Worm (Caenorhabditis elegans): Measurements from ENCODE around the gene F41C3.2.

F41C3.2 gene

ce11 chrII:4745281-4745680 lies 4.5 kb upstream of the F41C3.2 start:
- TF ChIP-seq cog-1 (tag; optimal IDR thresholded peaks at IDR 0.05), result no peak
- TF ChIP-seq flt-1 (GFP tag; IDR thresholded peaks at IDR 0.05), result no peak
- no peak for TF ChIP-seq T22C8.4 (GFP tag; IDR thresholded peaks at IDR 0.05)
- TF ChIP-seq ztf-29 (GFP tag; IDR thresholded peaks at IDR 0.05), result no peak
- TF ChIP-seq klf-2 (GFP tag; conservative IDR thresholded peaks at IDR 0.05), result no peak
- TF ChIP-seq ztf-23 (GFP tag; IDR thresholded peaks at IDR 0.05), result no peak
- no peak for TF ChIP-seq ref-1 (GFP tag; conservative IDR thresholded peaks at IDR 0.05)
- TF ChIP-seq tab-1 (GFP tag; IDR thresholded peaks at IDR 0.05), result no peak
- TF ChIP-seq med-1 (GFP tag; optimal IDR thresholded peaks at IDR 0.05; ENCODE audit: insufficient read depth), result no peak

- TF ChIP-seq tab-1 (GFP tag; IDR thresholded peaks at IDR 0.05) (no peak), klf-2 (GFP tag; conservative IDR thresholded peaks at IDR 0.05) (no peak), med-1 (GFP tag; optimal IDR thresholded peaks at IDR 0.05; ENCODE audit: insufficient read depth) (no peak), T22C8.4 (GFP tag; IDR thresholded peaks at IDR 0.05) (no peak), ztf-23 (GFP tag; IDR thresholded peaks at IDR 0.05) (no peak), cog-1 (tag; optimal IDR thresholded peaks at IDR 0.05) (no peak), ref-1 (GFP tag; conservative IDR thresholded peaks at IDR 0.05) (no peak), ztf-29 (GFP tag; IDR thresholded peaks at IDR 0.05) (no peak), flt-1 (GFP tag; IDR thresholded peaks at IDR 0.05) (no peak)
Measured at ce11 chrII:4747063-4747462, 2.7 kb upstream of the F41C3.2 start.

- TF ChIP-seq tab-1 (GFP tag; IDR thresholded peaks at IDR 0.05) (no peak), klf-2 (GFP tag; conservative IDR thresholded peaks at IDR 0.05) (no peak), ref-1 (GFP tag; conservative IDR thresholded peaks at IDR 0.05) (no peak), T22C8.4 (GFP tag; IDR thresholded peaks at IDR 0.05) (no peak), flt-1 (GFP tag; IDR thresholded peaks at IDR 0.05) (no peak), ztf-23 (GFP tag; IDR thresholded peaks at IDR 0.05) (no peak), med-1 (GFP tag; optimal IDR thresholded peaks at IDR 0.05; ENCODE audit: insufficient read depth) (no peak), cog-1 (tag; optimal IDR thresholded peaks at IDR 0.05) (no peak), ztf-29 (GFP tag; IDR thresholded peaks at IDR 0.05) (no peak)
Measured at ce11 chrII:4747697-4748096, 2.1 kb upstream of the F41C3.2 start.

- TF ChIP-seq ref-1 (GFP tag; conservative IDR thresholded peaks at IDR 0.05) (no peak), flt-1 (GFP tag; IDR thresholded peaks at IDR 0.05) (no peak), cog-1 (tag; optimal IDR thresholded peaks at IDR 0.05) (no peak), ztf-23 (GFP tag; IDR thresholded peaks at IDR 0.05) (no peak), tab-1 (GFP tag; IDR thresholded peaks at IDR 0.05) (no peak), klf-2 (GFP tag; conservative IDR thresholded peaks at IDR 0.05) (no peak), T22C8.4 (GFP tag; IDR thresholded peaks at IDR 0.05) (no peak), ztf-29 (GFP tag; IDR thresholded peaks at IDR 0.05) (no peak), med-1 (GFP tag; optimal IDR thresholded peaks at IDR 0.05; ENCODE audit: insufficient read depth) (no peak)
Measured at ce11 chrII:4748374-4748773, 1.4 kb upstream of the F41C3.2 start.

- TF ChIP-seq cog-1 (tag; optimal IDR thresholded peaks at IDR 0.05) (no peak), ztf-23 (GFP tag; IDR thresholded peaks at IDR 0.05) (no peak), T22C8.4 (GFP tag; IDR thresholded peaks at IDR 0.05) (no peak), tab-1 (GFP tag; IDR thresholded peaks at IDR 0.05) (no peak), ztf-29 (GFP tag; IDR thresholded peaks at IDR 0.05) (no peak)
Measured at ce11 chrII:4752257-4752728, 2.5 kb downstream of the F41C3.2 start, which contains the start of gene F41C3.1. TSS of gene F41C3.1 (plus strand) at chrII:4752307.

ce11 chrII:4753133-4753532 lies 3.4 kb downstream of the F41C3.2 start, which contains the start of gene C27D9.1:
TSS of gene C27D9.1 (plus strand) at chrII:4753413.
- TF ChIP-seq ref-1 (GFP tag; conservative IDR thresholded peaks at IDR 0.05) (no peak), cog-1 (tag; optimal IDR thresholded peaks at IDR 0.05) (no peak), ztf-23 (GFP tag; IDR thresholded peaks at IDR 0.05) (no peak), flt-1 (GFP tag; IDR thresholded peaks at IDR 0.05) (no peak), klf-2 (GFP tag; conservative IDR thresholded peaks at IDR 0.05) (no peak), ztf-29 (GFP tag; IDR thresholded peaks at IDR 0.05) (no peak), med-1 (GFP tag; optimal IDR thresholded peaks at IDR 0.05; ENCODE audit: insufficient read depth) (no peak), T22C8.4 (GFP tag; IDR thresholded peaks at IDR 0.05) (no peak), tab-1 (GFP tag; IDR thresholded peaks at IDR 0.05) (no peak)

ce11 chrII:4755654-4756053 lies 5.9 kb downstream of the F41C3.2 start:
- TF ChIP-seq klf-2 (GFP tag; conservative IDR thresholded peaks at IDR 0.05) (no peak), flt-1 (GFP tag; IDR thresholded peaks at IDR 0.05) (no peak), T22C8.4 (GFP tag; IDR thresholded peaks at IDR 0.05) (no peak), ref-1 (GFP tag; conservative IDR thresholded peaks at IDR 0.05) (no peak), cog-1 (tag; optimal IDR thresholded peaks at IDR 0.05) (no peak), tab-1 (GFP tag; IDR thresholded peaks at IDR 0.05) (no peak), med-1 (GFP tag; optimal IDR thresholded peaks at IDR 0.05; ENCODE audit: insufficient read depth) (no peak), ztf-23 (GFP tag; IDR thresholded peaks at IDR 0.05) (no peak), ztf-29 (GFP tag; IDR thresholded peaks at IDR 0.05) (no peak)

- TF ChIP-seq med-1 (GFP tag; optimal IDR thresholded peaks at IDR 0.05; ENCODE audit: insufficient read depth) (no peak), ref-1 (GFP tag; conservative IDR thresholded peaks at IDR 0.05) (no peak), T22C8.4 (GFP tag; IDR thresholded peaks at IDR 0.05) (no peak), ztf-29 (GFP tag; IDR thresholded peaks at IDR 0.05) (no peak), flt-1 (GFP tag; IDR thresholded peaks at IDR 0.05) (no peak), cog-1 (tag; optimal IDR thresholded peaks at IDR 0.05) (no peak), klf-2 (GFP tag; conservative IDR thresholded peaks at IDR 0.05) (no peak), tab-1 (GFP tag; IDR thresholded peaks at IDR 0.05) (no peak), ztf-23 (GFP tag; IDR thresholded peaks at IDR 0.05) (no peak)
Measured at ce11 chrII:4756751-4757150, 7.0 kb downstream of the F41C3.2 start, which contains the start of gene C27D9.2. TSS of gene C27D9.2 (minus strand) at chrII:4756851.

- TF ChIP-seq klf-2 (GFP tag; conservative IDR thresholded peaks at IDR 0.05), result no peak
- TF ChIP-seq ref-1 (GFP tag; conservative IDR thresholded peaks at IDR 0.05), result no peak
- no peak for TF ChIP-seq cog-1 (tag; optimal IDR thresholded peaks at IDR 0.05)
- no peak for TF ChIP-seq tab-1 (GFP tag; IDR thresholded peaks at IDR 0.05)
- no peak for TF ChIP-seq flt-1 (GFP tag; IDR thresholded peaks at IDR 0.05)
- no peak for TF ChIP-seq med-1 (GFP tag; optimal IDR thresholded peaks at IDR 0.05; ENCODE audit: insufficient read depth)
- no peak for TF ChIP-seq ztf-29 (GFP tag; IDR thresholded peaks at IDR 0.05)
- TF ChIP-seq ztf-23 (GFP tag; IDR thresholded peaks at IDR 0.05), result no peak
- no peak for TF ChIP-seq T22C8.4 (GFP tag; IDR thresholded peaks at IDR 0.05)
Measured at ce11 chrII:4758462-4758861, 8.7 kb downstream of the F41C3.2 start, which contains the start of gene F26G1.3. TSS of gene F26G1.3 (plus strand) at chrII:4758762.

All from whole organism, midembryonic.